Worm (Caenorhabditis elegans) whole organism, early embryonic: ENCODE results near the gene srh-204.

ENCODE experiments used
- aly-1 ChIP-seq: sonication (generic microtip); optimal IDR thresholded peaks from 2 replicates; lab custom pipeline; 2016; ENCODE audit warnings: missing genetic modification characterization, missing compliant biosample characterization
- ama-1 ChIP-seq: fragments of 150-350 bp; optimal IDR thresholded peaks from 2 replicates; lab custom pipeline; 2014
- ceh-13 ChIP-seq: fragments of 200-800 bp; sonication (Bioruptor generic); optimal IDR thresholded peaks from 2 replicates; lab custom pipeline; 2018; ENCODE audit warnings: mild to moderate bottlenecking, missing genetic modification characterization, missing compliant biosample characterization
- pes-1 ChIP-seq: fragments of 200-800 bp; sonication (Bioruptor generic); IDR thresholded peaks from 2 replicates; pipeline ENCODE4 v1.3.6; 2022; ENCODE audit warnings: missing genetic modification reagents, missing genetic modification characterization, missing compliant biosample characterization

DNA sequence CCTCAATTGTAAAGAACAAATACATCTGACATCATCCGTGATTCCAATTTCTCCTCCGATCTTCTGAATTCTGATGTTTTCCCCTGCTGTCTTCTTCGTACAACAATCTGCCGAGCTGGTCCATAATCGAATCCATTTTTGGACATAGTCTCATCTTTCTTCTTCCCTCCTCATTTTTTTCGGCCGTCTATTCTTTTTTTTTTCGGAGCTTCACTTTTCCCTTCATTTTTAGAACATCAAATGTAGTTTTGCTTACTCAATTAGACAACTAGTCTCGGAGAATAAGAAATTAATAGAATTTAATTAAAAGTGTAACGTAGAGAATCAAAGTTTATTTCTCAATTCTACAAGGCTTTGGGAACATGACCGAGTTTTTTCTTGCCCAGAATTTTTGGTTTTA lies 28.7 kb downstream of the srh-204 start:
- no peak for TF ChIP-seq aly-1
- TF ChIP-seq ama-1 (lab: Kevin White, UChicago) = no peak
- TF ChIP-seq pes-1 (GFP tag; lab: Robert Waterston, UW) = no peak
- no peak for TF ChIP-seq ceh-13 (GFP tag; lab: Kevin White, UChicago)
